Fruit fly (Drosophila melanogaster): ENCODE measurements around the gene CG32756.

The CG32756 gene

dm6 chrX:5965517-5966397, 20.3 kb downstream of the CG32756 start, which contains the start of gene Grip (continued):
- TF ChIP-seq Meics (GFP tag; optimal IDR thresholded peaks at IDR 0.05) (peak; percentile 26), Nf-YC (tag; optimal IDR thresholded peaks at IDR 0.05) (peak; percentile 12), Atf6 (GFP tag; IDR thresholded peaks at IDR 0.05) (no peak), bcd (GFP tag; optimal IDR thresholded peaks at IDR 0.05) (no peak), CG1603 (tag; optimal IDR thresholded peaks at IDR 0.05) (no peak), Jarid2 (GFP tag; optimal IDR thresholded peaks at IDR 0.05) (peak; percentile 62), Mes4 (GFP tag; optimal IDR thresholded peaks at IDR 0.05) (no peak), CG1832 (GFP tag; optimal IDR thresholded peaks at IDR 0.05) (no peak), Dref (GFP tag; IDR thresholded peaks at IDR 0.05) (peak; percentile 50), dati (GFP tag; IDR thresholded peaks at IDR 0.05) (no peak), CG17186 (GFP tag; optimal IDR thresholded peaks at IDR 0.05) (no peak), zen2 (GFP tag; IDR thresholded peaks at IDR 0.05; ENCODE audit: partially characterized antibody) (peak; percentile 25; the same call in 2 of the 3 replicates), CG16863 (GFP tag; optimal IDR thresholded peaks at IDR 0.05) (no peak), twi (tag; optimal IDR thresholded peaks at IDR 0.05) (peak; percentile 1), gfzf (GFP tag; optimal IDR thresholded peaks at IDR 0.05) (peak; percentile 15), CG9932 (GFP tag; IDR thresholded peaks at IDR 0.05) (peak; percentile 46), CG17612 (GFP tag; IDR thresholded peaks at IDR 0.05) (no peak), Elba2 (GFP tag; optimal IDR thresholded peaks at IDR 0.05) (no peak), CG7839 (tag; optimal IDR thresholded peaks at IDR 0.05) (peak; percentile 38), zfh1 (GFP tag; IDR thresholded peaks at IDR 0.05) (peak; percentile 9; the same call in 1 of the 3 replicates), tup (GFP tag; optimal IDR thresholded peaks at IDR 0.05) (no peak), CG7745 (tag; optimal IDR thresholded peaks at IDR 0.05) (no peak), CG10147 (GFP tag; optimal IDR thresholded peaks at IDR 0.05) (no peak), Bgb (GFP tag; IDR thresholded peaks at IDR 0.05; ENCODE audit: partially characterized antibody) (0 out of 2 replicates have a peak, but pooled peaks have one; percentile 23), CG7987 (GFP tag; optimal IDR thresholded peaks at IDR 0.05) (no peak), sd (tag; optimal IDR thresholded peaks at IDR 0.05) (no peak), CG2116 (GFP tag; optimal IDR thresholded peaks at IDR 0.05) (peak; percentile 30), CG10366 (GFP tag; IDR thresholded peaks at IDR 0.05) (no peak; the same call in 1 of the 2 replicates), tin (GFP tag; optimal IDR thresholded peaks at IDR 0.05) (peak; percentile 5), CG1647 (GFP tag; optimal IDR thresholded peaks at IDR 0.05) (no peak), tx (GFP tag; optimal IDR thresholded peaks at IDR 0.05) (no peak), otp (GFP tag; IDR thresholded peaks at IDR 0.05) (no peak), CG30020 (tag; optimal IDR thresholded peaks at IDR 0.05) (peak; percentile 15), CG6791 (GFP tag; IDR thresholded peaks at IDR 0.05; ENCODE audit: partially characterized antibody) (peak; percentile 42), CG1529 (GFP tag; optimal IDR thresholded peaks at IDR 0.05) (no peak), az2 (GFP tag; optimal IDR thresholded peaks at IDR 0.05) (peak; percentile 30), en (GFP tag; optimal IDR thresholded peaks at IDR 0.05) (no peak), cad (GFP tag; optimal IDR thresholded peaks at IDR 0.05) (no peak), CG11504 (tag; optimal IDR thresholded peaks at IDR 0.05) (peak; percentile 80), crp (GFP tag; optimal IDR thresholded peaks at IDR 0.05) (peak in 1 of 2 experiments; percentile 56), Max (GFP tag; optimal IDR thresholded peaks at IDR 0.05) (peak; percentile 6), Bdp1 (GFP tag; optimal IDR thresholded peaks at IDR 0.05) (no peak), CG12391 (tag; optimal IDR thresholded peaks at IDR 0.05) (peak; percentile 72), HLH54F (GFP tag; optimal IDR thresholded peaks at IDR 0.05) (no peak), hkb (optimal IDR thresholded peaks at IDR 0.05) (no peak), hkb (GFP tag; IDR thresholded peaks at IDR 0.05) (no peak), crol (GFP tag; IDR thresholded peaks at IDR 0.05) (no peak), stwl (tag; optimal IDR thresholded peaks at IDR 0.05) (peak; percentile 27), Nf-YA (GFP tag; IDR thresholded peaks at IDR 0.05) (no peak)
